Fruit fly (Drosophila melanogaster) whole organism, embryonic: ENCODE results near the gene bon.
A peak's percentile ranks its signal among the peaks of the same experiment; 100 is the strongest.

Source experiments
- Asciz ChIP-seq: fragments of 200-800 bp; sonication (Bioruptor generic); optimal IDR thresholded peaks from 2 replicates; lab custom pipeline; 2017; ENCODE audit warnings: missing biosample characterization, mild to moderate bottlenecking, missing genetic modification characterization, missing genetic modification reagents
- Awh ChIP-seq: fragments of 200-800 bp; sonication (Bioruptor generic); IDR thresholded peaks from 2 replicates; pipeline ENCODE4, ENCODE4 v1.3.6; 2022; ENCODE audit warnings: missing biosample characterization, missing genetic modification characterization
- B-H2 ChIP-seq: fragments of 200-800 bp; sonication (Bioruptor generic); optimal IDR thresholded peaks from 2 replicates; lab custom pipeline; 2018; ENCODE audit warnings: missing biosample characterization, mild to moderate bottlenecking, missing genetic modification characterization
- CG1024 ChIP-seq: fragments of 200-800 bp; sonication (Bioruptor generic); IDR thresholded peaks from 2 replicates; pipeline ENCODE4 v1.3.6; 2022; ENCODE audit warnings: missing biosample characterization, missing genetic modification characterization
- CG13123 ChIP-seq: fragments of 200-800 bp; sonication (Bioruptor generic); optimal IDR thresholded peaks from 2 replicates; lab custom pipeline; 2016; ENCODE audit warnings: missing biosample characterization, missing genetic modification characterization
- CG13424 ChIP-seq: fragments of 200-800 bp; sonication (Bioruptor generic); optimal IDR thresholded peaks from 2 replicates; lab custom pipeline; 2019; ENCODE audit warnings: missing biosample characterization, mild to moderate bottlenecking, missing genetic modification characterization, moderate library complexity
- CG14441 ChIP-seq: fragments of 200-800 bp; sonication (Bioruptor generic); IDR thresholded peaks from 2 replicates; pipeline ENCODE4 v1.3.6; 2022; ENCODE audit warnings: missing biosample characterization, missing genetic modification characterization
- CG15601 ChIP-seq: fragments of 200-800 bp; sonication (Bioruptor generic); optimal IDR thresholded peaks from 3 replicates; lab custom pipeline; 2019; ENCODE audit warnings: missing biosample characterization, mild to moderate bottlenecking, missing genetic modification characterization, moderate library complexity
- CG17186 ChIP-seq: fragments of 200-800 bp; sonication (Bioruptor generic); optimal IDR thresholded peaks from 3 replicates; lab custom pipeline; 2017; ENCODE audit warnings: missing biosample characterization, missing genetic modification reagents, missing genetic modification characterization
- CG17912 ChIP-seq: fragments of 200-800 bp; sonication (Bioruptor generic); optimal IDR thresholded peaks from 2 replicates; lab custom pipeline; 2018; ENCODE audit warnings: missing biosample characterization, mild to moderate bottlenecking, missing genetic modification characterization
- CG2129 ChIP-seq: fragments of 200-800 bp; sonication (Bioruptor generic); IDR thresholded peaks from 2 replicates; pipeline ENCODE4 v1.3.6; 2022; ENCODE audit warnings: missing biosample characterization, missing genetic modification characterization; ENCODE audit not compliant: partially characterized antibody
- CG2199 ChIP-seq: fragments of 200-800 bp; sonication (Bioruptor generic); IDR thresholded peaks from 3 replicates; pipeline ENCODE4 v1.3.6; 2022; ENCODE audit warnings: missing biosample characterization, missing genetic modification characterization
- CG2875 ChIP-seq: fragments of 200-800 bp; sonication (Bioruptor generic); optimal IDR thresholded peaks from 2 replicates; lab custom pipeline; 2017; ENCODE audit warnings: missing biosample characterization, mild to moderate bottlenecking, missing genetic modification characterization, missing genetic modification reagents
- CG31224 ChIP-seq: fragments of 200-800 bp; sonication (Bioruptor generic); IDR thresholded peaks from 2 replicates; pipeline ENCODE4 v1.3.6; 2022; ENCODE audit warnings: missing biosample characterization, missing genetic modification characterization
- CG33557 ChIP-seq: fragments of 200-800 bp; sonication (Bioruptor generic); optimal IDR thresholded peaks from 2 replicates; lab custom pipeline; 2019; ENCODE audit warnings: missing biosample characterization, mild to moderate bottlenecking, missing genetic modification characterization, moderate library complexity
- CG3995 ChIP-seq: fragments of 200-800 bp; sonication (Bioruptor generic); optimal IDR thresholded peaks from 3 replicates; lab custom pipeline; 2016; ENCODE audit warnings: missing biosample characterization, missing genetic modification characterization
- CG6765 ChIP-seq: fragments of 200-800 bp; sonication (Bioruptor generic); optimal IDR thresholded peaks from 3 replicates; lab custom pipeline; 2017; ENCODE audit warnings: missing biosample characterization, mild to moderate bottlenecking, missing genetic modification characterization
- CG7556 ChIP-seq: fragments of 200-800 bp; sonication (Bioruptor generic); optimal IDR thresholded peaks from 2 replicates; lab custom pipeline; 2017; ENCODE audit warnings: missing biosample characterization, mild to moderate bottlenecking, missing genetic modification characterization
- CG7928 ChIP-seq: fragments of 200-800 bp; sonication (Bioruptor generic); optimal IDR thresholded peaks from 2 replicates; lab custom pipeline; 2017; ENCODE audit warnings: missing biosample characterization, mild to moderate bottlenecking, missing genetic modification characterization
- CG8388 ChIP-seq: fragments of 200-800 bp; sonication (Bioruptor generic); optimal IDR thresholded peaks from 2 replicates; lab custom pipeline; 2019; ENCODE audit warnings: missing biosample characterization, mild to moderate bottlenecking, missing genetic modification characterization, moderate library complexity
- CG8478 ChIP-seq: fragments of >200 bp; optimal IDR thresholded peaks from 2 replicates; lab custom pipeline; 2018
- CkIIα-i1 ChIP-seq: fragments of 200-800 bp; sonication (Bioruptor generic); IDR thresholded peaks from 2 replicates; pipeline ENCODE4 v1.3.6; 2022; ENCODE audit warnings: missing biosample characterization, missing genetic modification characterization
- CoRest ChIP-seq: fragments of 200-800 bp; sonication (Bioruptor generic); optimal IDR thresholded peaks from 3 replicates; lab custom pipeline; 2018; ENCODE audit warnings: missing biosample characterization, mild to moderate bottlenecking, missing genetic modification characterization, moderate library complexity
- Dfd ChIP-seq, 2 experiments: fragments of >200 bp; optimal IDR thresholded peaks; 2 replicates each; lab custom pipeline; 2017; ENCODE audit warnings: missing biosample characterization in 2 of 2, missing genetic modification characterization in 2 of 2
- E2f2 ChIP-seq: fragments of 200-800 bp; sonication (Bioruptor generic); IDR thresholded peaks from 2 replicates; pipeline ENCODE4 v1.3.6; 2022; ENCODE audit warnings: missing biosample characterization, missing genetic modification characterization
- Elba2 ChIP-seq: fragments of 200-800 bp; sonication (Bioruptor generic); optimal IDR thresholded peaks from 3 replicates; lab custom pipeline; 2016; ENCODE audit warnings: missing biosample characterization, missing genetic modification characterization
- Gug ChIP-seq: fragments of 200-800 bp; sonication (Bioruptor generic); IDR thresholded peaks from 4 replicates; pipeline ENCODE4 v1.3.6; 2022; ENCODE audit warnings: missing biosample characterization, missing genetic modification characterization
- HLHmδ ChIP-seq: fragments of 200-800 bp; sonication (Bioruptor generic); optimal IDR thresholded peaks from 2 replicates; lab custom pipeline; 2018; ENCODE audit warnings: missing biosample characterization, mild to moderate bottlenecking, missing genetic modification characterization, moderate library complexity
- Hand ChIP-seq: fragments of 200-800 bp; sonication (Bioruptor generic); optimal IDR thresholded peaks from 2 replicates; lab custom pipeline; 2017; ENCODE audit warnings: mild to moderate bottlenecking, missing biosample characterization, missing genetic modification reagents, missing genetic modification characterization
- PHDP ChIP-seq: fragments of 200-800 bp; sonication (Bioruptor generic); optimal IDR thresholded peaks from 3 replicates; lab custom pipeline; 2018; ENCODE audit warnings: missing biosample characterization, mild to moderate bottlenecking, missing genetic modification characterization, moderate library complexity
- Side ChIP-seq: fragments of 200-800 bp; sonication (Bioruptor generic); optimal IDR thresholded peaks from 2 replicates; lab custom pipeline; 2016; ENCODE audit warnings: missing biosample characterization, missing genetic modification characterization
- bcd ChIP-seq: fragments of 200-800 bp; sonication (Bioruptor generic); optimal IDR thresholded peaks from 2 replicates; lab custom pipeline; 2017; ENCODE audit warnings: missing biosample characterization, mild to moderate bottlenecking, missing genetic modification characterization
- bigmax ChIP-seq: fragments of 200-800 bp; sonication (Bioruptor generic); optimal IDR thresholded peaks from 2 replicates; lab custom pipeline; 2018; ENCODE audit warnings: missing biosample characterization, mild to moderate bottlenecking, missing genetic modification characterization
- croc ChIP-seq: fragments of 200-800 bp; sonication (Bioruptor generic); conservative IDR thresholded peaks from 3 replicates; pipeline ENCODE4 v1.3.6; 2022; ENCODE audit warnings: missing biosample characterization, missing genetic modification characterization
- dmrt99B ChIP-seq: fragments of 200-800 bp; sonication (Bioruptor generic); optimal IDR thresholded peaks from 2 replicates; lab custom pipeline; 2018; ENCODE audit warnings: missing biosample characterization, mild to moderate bottlenecking, missing genetic modification characterization, moderate library complexity
- esg ChIP-seq: fragments of 200-800 bp; sonication (Bioruptor generic); conservative IDR thresholded peaks from 2 replicates; pipeline ENCODE4 v1.3.6; 2022; ENCODE audit warnings: missing biosample characterization, missing genetic modification characterization
- fu2 ChIP-seq: fragments of 200-800 bp; sonication (Bioruptor generic); optimal IDR thresholded peaks from 2 replicates; lab custom pipeline; 2016; ENCODE audit warnings: missing biosample characterization, missing genetic modification characterization
- gcm2 ChIP-seq: fragments of 200-800 bp; sonication (Bioruptor generic); optimal IDR thresholded peaks from 2 replicates; lab custom pipeline; 2016; ENCODE audit warnings: missing biosample characterization, missing genetic modification characterization
- nau ChIP-seq: fragments of 200-800 bp; sonication (Bioruptor generic); optimal IDR thresholded peaks from 3 replicates; lab custom pipeline; 2017; ENCODE audit warnings: missing biosample characterization, mild to moderate bottlenecking, missing genetic modification characterization, missing genetic modification reagents
- odd ChIP-seq: fragments of 200-800 bp; sonication (Bioruptor generic); optimal IDR thresholded peaks from 2 replicates; lab custom pipeline; 2017; ENCODE audit warnings: missing biosample characterization, mild to moderate bottlenecking, missing genetic modification characterization
- run ChIP-seq: fragments of 200-800 bp; sonication (Bioruptor generic); optimal IDR thresholded peaks from 3 replicates; lab custom pipeline; 2018; ENCODE audit warnings: missing biosample characterization, mild to moderate bottlenecking, missing genetic modification characterization
- sc ChIP-seq, 3 experiments: fragments of >200 bp in 2 of 3; fragments of 200-800 bp in 1 of 3; sonication (Bioruptor generic) in 1 of 3; optimal IDR thresholded peaks; 2 replicates in 2 of 3; 3 replicates in 1 of 3; lab custom pipeline; 2017; ENCODE audit warnings: mild to moderate bottlenecking in 1 of 3, missing biosample characterization in 1 of 3, missing genetic modification characterization in 1 of 3, missing genetic modification reagents in 1 of 3
- sna ChIP-seq: fragments of 200-800 bp; sonication (Bioruptor generic); IDR thresholded peaks from 2 replicates; pipeline ENCODE4 v1.3.6; 2022; ENCODE audit warnings: missing biosample characterization, missing genetic modification characterization; ENCODE audit not compliant: partially characterized antibody
- sob ChIP-seq: fragments of 200-800 bp; sonication (Bioruptor generic); IDR thresholded peaks from 2 replicates; pipeline ENCODE4 v1.3.6; 2022; ENCODE audit warnings: missing biosample characterization, missing genetic modification characterization
- tna ChIP-seq: fragments of 200-800 bp; sonication (Bioruptor generic); IDR thresholded peaks from 2 replicates; pipeline ENCODE4 v1.3.6; 2022; ENCODE audit warnings: missing biosample characterization, missing genetic modification characterization; ENCODE audit not compliant: partially characterized antibody
- trem ChIP-seq: fragments of 200-800 bp; optimal IDR thresholded peaks from 3 replicates; lab custom pipeline; 2019; ENCODE audit warnings: missing biosample characterization, mild to moderate bottlenecking, missing genetic modification characterization, moderate library complexity
- zen2 ChIP-seq: fragments of 200-800 bp; sonication (Bioruptor generic); IDR thresholded peaks from 3 replicates; pipeline ENCODE4 v1.3.6; 2022; ENCODE audit warnings: missing biosample characterization, missing genetic modification characterization; ENCODE audit not compliant: partially characterized antibody

Gene bon

dm6 chr3R:20587630-20588479 is 5.1 kb upstream of the bon start, which contains the start of gene Septin2 (continued):
- TF ChIP-seq Hand, result peak; percentile 33
- no peak for TF ChIP-seq sc (optimal IDR thresholded peaks at IDR 0.05; lab: Kevin White, UChicago)
- TF ChIP-seq sc (GFP tag; optimal IDR thresholded peaks at IDR 0.05; lab: Kevin White, UChicago), result peak; percentile 79
- peak; percentile 59; the same call in 2 of the 4 replicates for TF ChIP-seq Gug (GFP tag; lab: Robert Waterston, UW)
- TF ChIP-seq sob, result no peak
- peak; percentile 75 for TF ChIP-seq bcd (GFP tag; lab: Kevin White, UChicago)
- no peak for TF ChIP-seq gcm2
- TF ChIP-seq E2f2 (GFP tag; lab: Robert Waterston, UW), result peak; percentile 37; the same call in 1 of the 2 replicates
- no peak for TF ChIP-seq Dfd (GFP tag; optimal IDR thresholded peaks at IDR 0.05; lab: Kevin White, UChicago)
- TF ChIP-seq CG7928, result no peak
- peak; percentile 82 for TF ChIP-seq CoRest (tag; lab: Kevin White, UChicago)
- TF ChIP-seq sna (GFP tag; lab: Robert Waterston, UW), result peak; percentile 42; the same call in 1 of the 2 replicates
- 0 out of 2 replicates have a peak, but pooled peaks have one; percentile 11 for TF ChIP-seq CkIIα-i1 (GFP tag; lab: Robert Waterston, UW)
- TF ChIP-seq PHDP (tag; lab: Kevin White, UChicago), result peak; percentile 77
- TF ChIP-seq fu2 (GFP tag; lab: Kevin White, UChicago), result peak; percentile 6
- 0 out of 2 replicates have a peak, but pooled peaks have one; percentile 2 for TF ChIP-seq CG1024
- TF ChIP-seq B-H2 (GFP tag; lab: Kevin White, UChicago), result no peak
- TF ChIP-seq CG2875, result peak; percentile 79
- peak; percentile 59 for TF ChIP-seq HLHmδ
- TF ChIP-seq croc (GFP tag; lab: Robert Waterston, UW), result peak; percentile 57; the same call in 1 of the 3 replicates
- peak; percentile 81 for TF ChIP-seq CG8388 (GFP tag; lab: Kevin White, UChicago)
- no peak; the same call in 2 of the 3 replicates for TF ChIP-seq zen2 (GFP tag; lab: Robert Waterston, UW)
- peak; percentile 91 for TF ChIP-seq dmrt99B (tag; lab: Kevin White, UChicago)
- TF ChIP-seq tna, result no peak
- peak; percentile 23 for TF ChIP-seq CG13123 (GFP tag; lab: Kevin White, UChicago)
- TF ChIP-seq esg (GFP tag; lab: Robert Waterston, UW), result peak; percentile 44; the same call in 1 of the 2 replicates
- TF ChIP-seq CG33557, result peak; percentile 74
- no peak for TF ChIP-seq CG17186 (GFP tag; lab: Kevin White, UChicago)
- TF ChIP-seq CG2199 (GFP tag; lab: Robert Waterston, UW), result 0 out of 3 replicates have a peak, but pooled peaks have one; percentile 46
- no peak for TF ChIP-seq CG6765
- peak; percentile 36 for TF ChIP-seq nau (GFP tag; lab: Kevin White, UChicago)
- no peak for TF ChIP-seq CG2129 (GFP tag; lab: Robert Waterston, UW)
- TF ChIP-seq CG3995 (GFP tag; lab: Kevin White, UChicago), result no peak
- peak; percentile 80 for TF ChIP-seq CG15601 (tag; lab: Kevin White, UChicago)
- peak; percentile 79 for TF ChIP-seq Elba2 (GFP tag; lab: Kevin White, UChicago)
- TF ChIP-seq CG8478 (lab: Kevin White, UChicago), result peak; percentile 76
- TF ChIP-seq Side (GFP tag; lab: Kevin White, UChicago), result peak; percentile 58
- peak; percentile 80 for TF ChIP-seq CG13424 (tag; lab: Kevin White, UChicago)
- no peak for TF ChIP-seq CG17912
- no peak for TF ChIP-seq CG31224 (GFP tag; lab: Robert Waterston, UW)
- TF ChIP-seq odd (GFP tag; lab: Kevin White, UChicago), result peak; percentile 85
- peak; percentile 83 for TF ChIP-seq CG7556 (GFP tag; lab: Kevin White, UChicago)
- peak; percentile 59 for TF ChIP-seq CG14441 (GFP tag; lab: Robert Waterston, UW)
- peak; percentile 94 for TF ChIP-seq Asciz (GFP tag; lab: Kevin White, UChicago)
- peak; percentile 51; the same call in 1 of the 2 replicates for TF ChIP-seq Awh (GFP tag; lab: Robert Waterston, UW)
- TF ChIP-seq bigmax (GFP tag; lab: Kevin White, UChicago), result no peak
- TF ChIP-seq trem, result peak; percentile 49
- peak; percentile 65 for TF ChIP-seq run (tag; lab: Kevin White, UChicago)
